Fruit fly (Drosophila melanogaster) Kc167 (cell line): ENCODE measurements around the gene CG43318.

Experiments used
- Myc ChIP-seq: fragments of >200 bp; optimal IDR thresholded peaks from 2 replicates; lab custom pipeline; 2017; ENCODE audit warnings: missing external identifiers
- Sin3A ChIP-seq: fragments of >200 bp; optimal IDR thresholded peaks from 2 replicates; lab custom pipeline; 2018; ENCODE audit warnings: missing external identifiers
- h ChIP-seq: fragments of >200 bp; optimal IDR thresholded peaks from 3 replicates; lab custom pipeline; 2018; ENCODE audit warnings: missing external identifiers
- insv ChIP-seq: fragments of >200 bp; optimal IDR thresholded peaks from 3 replicates; lab custom pipeline; 2018; ENCODE audit warnings: missing external identifiers
- psq ChIP-seq: fragments of >200 bp; optimal IDR thresholded peaks from 2 replicates; lab custom pipeline; 2017; ENCODE audit warnings: missing external identifiers
- ttk ChIP-seq: sonication (Bioruptor generic); optimal IDR thresholded peaks from 2 replicates; lab custom pipeline; 2017; ENCODE audit warnings: missing external identifiers

DNA sequence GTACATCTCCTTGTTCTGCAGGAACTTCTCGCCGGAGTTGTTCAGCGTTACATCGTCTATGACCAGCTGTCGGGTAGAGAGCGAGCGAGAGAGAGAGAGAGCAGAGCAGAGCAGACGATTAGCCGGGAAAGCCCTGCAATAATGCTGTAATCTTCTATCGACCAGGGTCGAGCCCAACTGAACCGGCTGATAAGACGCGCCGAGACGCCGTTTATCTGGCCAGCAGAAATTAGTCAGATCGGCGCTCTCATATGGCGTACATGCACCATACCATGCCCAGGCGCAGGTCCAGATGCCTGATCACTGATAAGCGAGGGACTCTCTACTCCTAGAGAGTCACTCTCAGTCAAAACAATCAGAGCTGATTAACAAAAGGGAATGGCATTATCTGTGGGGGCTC lies 18.7 kb upstream of the CG43318 start:
- TF ChIP-seq Sin3A = no peak
- no peak for TF ChIP-seq psq
- no peak for TF ChIP-seq ttk (lab: Kevin White, UChicago)
- no peak for TF ChIP-seq h (lab: Kevin White, UChicago)
- no peak for TF ChIP-seq Myc (lab: Kevin White, UChicago)
- TF ChIP-seq insv (lab: Kevin White, UChicago) = no peak
